Fruit fly (Drosophila melanogaster) whole organism, embryonic: ENCODE results near the gene CG14965.
A peak's percentile ranks its signal among the peaks of the same experiment; 100 is the strongest.

Source experiments
- BtbVII ChIP-seq: fragments of 200-800 bp; sonication (Bioruptor generic); optimal IDR thresholded peaks from 3 replicates; lab custom pipeline; 2017; ENCODE audit warnings: missing biosample characterization, mild to moderate bottlenecking, missing genetic modification characterization
- CG10147 ChIP-seq: fragments of 200-800 bp; sonication (Bioruptor generic); optimal IDR thresholded peaks from 2 replicates; lab custom pipeline; 2019; ENCODE audit warnings: missing biosample characterization, mild to moderate bottlenecking, missing genetic modification characterization, moderate library complexity
- CG10543 ChIP-seq: fragments of 200-800 bp; sonication (Bioruptor generic); optimal IDR thresholded peaks from 3 replicates; lab custom pipeline; 2017; ENCODE audit warnings: missing biosample characterization, mild to moderate bottlenecking, missing genetic modification characterization, moderate library complexity
- CG1233 ChIP-seq: fragments of 200-800 bp; sonication (Bioruptor generic); optimal IDR thresholded peaks from 4 replicates; lab custom pipeline; 2018; ENCODE audit warnings: missing biosample characterization, mild to moderate bottlenecking, missing genetic modification characterization
- CG15479 ChIP-seq: fragments of 200-800 bp; sonication (Bioruptor generic); optimal IDR thresholded peaks from 3 replicates; lab custom pipeline; 2019; ENCODE audit warnings: missing biosample characterization, mild to moderate bottlenecking, missing genetic modification characterization, moderate library complexity
- CG1603 ChIP-seq: fragments of 200-800 bp; sonication (Bioruptor generic); optimal IDR thresholded peaks from 2 replicates; lab custom pipeline; 2019; ENCODE audit warnings: missing biosample characterization, mild to moderate bottlenecking, missing genetic modification characterization, moderate library complexity
- CG16779 ChIP-seq: fragments of 200-800 bp; sonication (Bioruptor generic); IDR thresholded peaks from 2 replicates; pipeline ENCODE4 v1.3.6; 2022; ENCODE audit warnings: missing biosample characterization, missing genetic modification characterization
- CG17385 ChIP-seq: fragments of 200-800 bp; sonication (Bioruptor generic); optimal IDR thresholded peaks from 3 replicates; lab custom pipeline; 2018; ENCODE audit warnings: missing biosample characterization, mild to moderate bottlenecking, missing genetic modification characterization
- CG1832 ChIP-seq: fragments of 200-800 bp; sonication (Bioruptor generic); optimal IDR thresholded peaks from 2 replicates; lab custom pipeline; 2017; ENCODE audit warnings: missing biosample characterization, mild to moderate bottlenecking, missing genetic modification characterization, inconsistent platforms
- CG18599 ChIP-seq: fragments of 200-800 bp; sonication (Bioruptor generic); optimal IDR thresholded peaks from 3 replicates; lab custom pipeline; 2017; ENCODE audit warnings: missing biosample characterization, missing genetic modification characterization, mild to moderate bottlenecking, moderate library complexity, missing genetic modification reagents
- CG31388 ChIP-seq: fragments of 200-800 bp; sonication (Bioruptor generic); optimal IDR thresholded peaks from 2 replicates; lab custom pipeline; 2016; ENCODE audit warnings: missing biosample characterization, missing genetic modification characterization
- CG33557 ChIP-seq: fragments of 200-800 bp; sonication (Bioruptor generic); optimal IDR thresholded peaks from 2 replicates; lab custom pipeline; 2019; ENCODE audit warnings: missing biosample characterization, mild to moderate bottlenecking, missing genetic modification characterization, moderate library complexity
- CG34376 ChIP-seq: fragments of 200-800 bp; sonication (Bioruptor generic); optimal IDR thresholded peaks from 2 replicates; lab custom pipeline; 2018; ENCODE audit warnings: missing biosample characterization, mild to moderate bottlenecking, missing genetic modification characterization
- CG6854 ChIP-seq: fragments of 200-800 bp; sonication (Bioruptor generic); optimal IDR thresholded peaks from 3 replicates; lab custom pipeline; 2017; ENCODE audit warnings: missing biosample characterization, mild to moderate bottlenecking, missing genetic modification characterization
- CG8478 ChIP-seq: fragments of >200 bp; optimal IDR thresholded peaks from 2 replicates; lab custom pipeline; 2018
- CG8765 ChIP-seq: fragments of 200-800 bp; sonication (Bioruptor generic); IDR thresholded peaks from 2 replicates; pipeline ENCODE4 v1.3.6; 2022; ENCODE audit warnings: missing biosample characterization, missing genetic modification characterization
- CG8924 ChIP-seq: fragments of 200-800 bp; optimal IDR thresholded peaks from 3 replicates; lab custom pipeline; 2019; ENCODE audit warnings: missing biosample characterization, mild to moderate bottlenecking, missing genetic modification characterization, moderate library complexity
- CHES-1-like ChIP-seq: fragments of 200-800 bp; sonication (Bioruptor generic); optimal IDR thresholded peaks from 2 replicates; lab custom pipeline; 2016; ENCODE audit warnings: missing biosample characterization, missing genetic modification characterization
- Dbx ChIP-seq: fragments of 200-800 bp; sonication (Bioruptor generic); IDR thresholded peaks from 3 replicates; pipeline ENCODE4 v1.3.6; 2022; ENCODE audit warnings: missing biosample characterization, missing genetic modification characterization
- Deaf1 ChIP-seq: fragments of 200-800 bp; optimal IDR thresholded peaks from 3 replicates; lab custom pipeline; 2019; ENCODE audit warnings: missing biosample characterization, mild to moderate bottlenecking, missing genetic modification characterization, moderate library complexity
- Dll ChIP-seq: fragments of 200-800 bp; sonication (Bioruptor generic); IDR thresholded peaks from 4 replicates; pipeline ENCODE4 v1.3.6; 2022; ENCODE audit warnings: missing biosample characterization, missing genetic modification characterization; ENCODE audit not compliant: partially characterized antibody
- HmgD ChIP-seq: fragments of 200-800 bp; sonication (Bioruptor generic); optimal IDR thresholded peaks from 3 replicates; lab custom pipeline; 2016; ENCODE audit warnings: missing biosample characterization, missing genetic modification characterization
- Hsf ChIP-seq: fragments of 200-800 bp; sonication (Bioruptor generic); optimal IDR thresholded peaks from 3 replicates; lab custom pipeline; 2016; ENCODE audit warnings: missing biosample characterization, missing genetic modification characterization
- Meics ChIP-seq: fragments of 200-800 bp; sonication (Bioruptor generic); optimal IDR thresholded peaks from 2 replicates; lab custom pipeline; 2017; ENCODE audit warnings: missing biosample characterization, mild to moderate bottlenecking, missing genetic modification characterization
- Pdp1 ChIP-seq, 2 experiments: fragments of 200-800 bp; sonication (Bioruptor generic); optimal IDR thresholded peaks; 3 replicates each; lab custom pipeline; 2016; ENCODE audit warnings: missing biosample characterization in 2 of 2, missing genetic modification characterization in 2 of 2, mild to moderate bottlenecking in 1 of 2, moderate library complexity in 1 of 2
- Rfx ChIP-seq: fragments of 200-800 bp; sonication (Bioruptor generic); IDR thresholded peaks from 2 replicates; pipeline ENCODE4 v1.3.6; 2022; ENCODE audit warnings: missing biosample characterization, missing genetic modification characterization
- Ssrp ChIP-seq: fragments of 200-800 bp; sonication (Bioruptor generic); optimal IDR thresholded peaks from 2 replicates; lab custom pipeline; 2018; ENCODE audit warnings: missing biosample characterization, mild to moderate bottlenecking, missing genetic modification characterization, moderate library complexity
- YL-1 ChIP-seq: fragments of 200-800 bp; sonication (Bioruptor generic); optimal IDR thresholded peaks from 3 replicates; lab custom pipeline; 2017; ENCODE audit warnings: missing biosample characterization, mild to moderate bottlenecking, missing genetic modification characterization
- bbx ChIP-seq: fragments of 200-800 bp; sonication (Bioruptor generic); IDR thresholded peaks from 2 replicates; pipeline ENCODE4 v1.3.6; 2022; ENCODE audit warnings: missing biosample characterization, missing genetic modification characterization; ENCODE audit not compliant: partially characterized antibody
- bowl ChIP-seq: fragments of 200-800 bp; sonication (Bioruptor generic); IDR thresholded peaks from 2 replicates; pipeline ENCODE4 v1.3.6; 2022; ENCODE audit warnings: missing biosample characterization, missing genetic modification characterization
- cad ChIP-seq: fragments of >200 bp; optimal IDR thresholded peaks from 2 replicates; lab custom pipeline; 2017; ENCODE audit warnings: missing biosample characterization, missing genetic modification characterization
- crol ChIP-seq: fragments of 200-800 bp; sonication (Bioruptor generic); IDR thresholded peaks from 2 replicates; pipeline ENCODE4 v1.3.6; 2022; ENCODE audit warnings: missing biosample characterization, missing genetic modification characterization
- cwo ChIP-seq: fragments of 200-800 bp; sonication (Bioruptor generic); optimal IDR thresholded peaks from 3 replicates; lab custom pipeline; 2017; ENCODE audit warnings: missing biosample characterization, missing genetic modification characterization, mild to moderate bottlenecking, moderate library complexity, missing genetic modification reagents
- disco-r ChIP-seq: fragments of 200-800 bp; sonication (Bioruptor generic); optimal IDR thresholded peaks from 2 replicates; lab custom pipeline; 2016; ENCODE audit warnings: missing biosample characterization, missing genetic modification characterization
- ftz-f1 ChIP-seq: fragments of 200-800 bp; sonication (Bioruptor generic); optimal IDR thresholded peaks from 2 replicates; lab custom pipeline; 2016; ENCODE audit warnings: missing biosample characterization, missing genetic modification characterization
- jigr1 ChIP-seq: fragments of 200-800 bp; sonication (Bioruptor generic); IDR thresholded peaks from 3 replicates; pipeline ENCODE4 v1.3.6; 2022; ENCODE audit warnings: missing biosample characterization, missing genetic modification characterization
- kay ChIP-seq: fragments of 200-800 bp; sonication (Bioruptor generic); optimal IDR thresholded peaks from 2 replicates; lab custom pipeline; 2016; ENCODE audit warnings: missing biosample characterization, missing genetic modification characterization
- pfk ChIP-seq: fragments of 200-800 bp; sonication (Bioruptor generic); optimal IDR thresholded peaks from 2 replicates; lab custom pipeline; 2018; ENCODE audit warnings: missing biosample characterization, mild to moderate bottlenecking, missing genetic modification characterization, moderate library complexity
- pros ChIP-seq: fragments of 200-800 bp; sonication (Bioruptor generic); optimal IDR thresholded peaks from 3 replicates; lab custom pipeline; 2019; ENCODE audit warnings: missing biosample characterization, mild to moderate bottlenecking, missing genetic modification characterization, moderate library complexity
- seq ChIP-seq: fragments of 200-800 bp; sonication (Bioruptor generic); IDR thresholded peaks from 2 replicates; pipeline ENCODE4 v1.3.6; 2022; ENCODE audit warnings: missing biosample characterization, missing genetic modification characterization
- so ChIP-seq: fragments of 200-800 bp; sonication (Bioruptor generic); IDR thresholded peaks from 3 replicates; pipeline ENCODE4 v1.3.6; 2022; ENCODE audit warnings: missing biosample characterization, missing genetic modification characterization
- unc-4 ChIP-seq: fragments of 200-800 bp; sonication (Bioruptor generic); IDR thresholded peaks from 2 replicates; pipeline ENCODE4 v1.3.6; 2022; ENCODE audit warnings: missing biosample characterization, missing genetic modification characterization; ENCODE audit not compliant: partially characterized antibody
- vvl ChIP-seq: fragments of 200-800 bp; sonication (Bioruptor generic); IDR thresholded peaks from 2 replicates; pipeline ENCODE4 v1.3.6; 2022; ENCODE audit warnings: missing biosample characterization, missing genetic modification characterization

CG14965 gene

dm6 chr3L:3149060-3149872 is 43.0 kb downstream of the CG14965 start (continued):
- TF ChIP-seq Pdp1 (GFP tag; optimal IDR thresholded peaks at IDR 0.05; lab: Kevin White, UChicago) (peak in 1 of 2 experiments; percentile 100), Meics (GFP tag; lab: Kevin White, UChicago) (peak; percentile 76), CG10543 (peak; percentile 96), CG8765 (GFP tag; lab: Robert Waterston, UW) (no peak), cwo (peak; percentile 46), pfk (GFP tag; lab: Kevin White, UChicago) (peak; percentile 30), HmgD (GFP tag; lab: Kevin White, UChicago) (no peak), YL-1 (GFP tag; lab: Kevin White, UChicago) (peak; percentile 85), Dll (0 out of 4 replicates have a peak, but pooled peaks have one; percentile 32), CG34376 (GFP tag; lab: Kevin White, UChicago) (peak; percentile 96), jigr1 (GFP tag; lab: Robert Waterston, UW) (no peak), CG31388 (GFP tag; lab: Kevin White, UChicago) (no peak), pros (GFP tag; lab: Kevin White, UChicago) (peak; percentile 90), kay (GFP tag; lab: Kevin White, UChicago) (peak; percentile 8), vvl (GFP tag; lab: Robert Waterston, UW) (peak; percentile 33; the same call in 1 of the 2 replicates), CG16779 (GFP tag; lab: Robert Waterston, UW) (no peak), seq (GFP tag; lab: Robert Waterston, UW) (no peak), CG1603 (tag; lab: Kevin White, UChicago) (no peak), CG1233 (GFP tag; lab: Kevin White, UChicago) (no peak), CG15479 (GFP tag; lab: Kevin White, UChicago) (peak; percentile 6), Deaf1 (tag; lab: Kevin White, UChicago) (peak; percentile 93), disco-r (GFP tag; lab: Kevin White, UChicago) (no peak), CG6854 (peak; percentile 45), CG17385 (GFP tag; lab: Kevin White, UChicago) (peak; percentile 82), CG33557 (no peak), CHES-1-like (peak; percentile 54), Dbx (GFP tag; lab: Robert Waterston, UW) (peak; percentile 33; the same call in 1 of the 3 replicates), ftz-f1 (peak; percentile 98), crol (GFP tag; lab: Robert Waterston, UW) (peak; percentile 92), Rfx (peak; percentile 27; the same call in 1 of the 2 replicates), bbx (peak; percentile 24; the same call in 1 of the 2 replicates), so (GFP tag; lab: Robert Waterston, UW) (peak; percentile 65; the same call in 2 of the 3 replicates), Ssrp (tag; lab: Kevin White, UChicago) (no peak), unc-4 (GFP tag; lab: Robert Waterston, UW) (peak; percentile 42), CG8924 (tag; lab: Kevin White, UChicago) (peak; percentile 16), Hsf (GFP tag; lab: Kevin White, UChicago) (no peak), CG18599 (GFP tag; lab: Kevin White, UChicago) (peak; percentile 63), CG8478 (peak; percentile 54), cad (GFP tag; lab: Kevin White, UChicago) (no peak), CG1832 (GFP tag; lab: Kevin White, UChicago) (peak; percentile 82), bowl (GFP tag; lab: Robert Waterston, UW) (no peak), BtbVII (GFP tag; lab: Kevin White, UChicago) (peak; percentile 99), CG10147 (GFP tag; lab: Kevin White, UChicago) (peak; percentile 19)
